Worm (Caenorhabditis elegans) whole organism, L2 larva: ENCODE results near the gene daf-11.

Experiments
- R02D3.7 ChIP-seq: fragments of 150-350 bp; optimal IDR thresholded peaks from 2 replicates; lab custom pipeline; 2014; ENCODE audit warnings: missing biosample characterization, missing genetic modification characterization
- mdl-1 ChIP-seq, 2 experiments: fragments of 150-350 bp in 1 of 2; sonication (generic microtip) in 1 of 2; optimal IDR thresholded peaks; 2 replicates each; lab custom pipeline; 2017; ENCODE audit warnings: missing biosample characterization in 2 of 2, missing genetic modification characterization in 2 of 2
- nhr-11 ChIP-seq: fragments of 150-350 bp; optimal IDR thresholded peaks from 2 replicates; lab custom pipeline; 2014; ENCODE audit warnings: missing biosample characterization, missing genetic modification characterization

- TF ChIP-seq mdl-1 (tag; optimal IDR thresholded peaks at IDR 0.05; lab: Kevin White, UChicago) (no peak), nhr-11 (tag; lab: Kevin White, UChicago) (no peak), R02D3.7 (tag; lab: Kevin White, UChicago) (no peak)
These were observed 48.1 kb upstream of the daf-11 start for ce11 chrV:11773934-11774333.
